Worm (Caenorhabditis elegans) whole organism, L3 larva: ENCODE results near the gene cank-26.

Source experiments
- R02D3.7 ChIP-seq: fragments of 150-350 bp; optimal IDR thresholded peaks from 2 replicates; lab custom pipeline; 2014; ENCODE audit warnings: missing biosample characterization, missing genetic modification characterization
- ZK546.5 ChIP-seq: sonication (generic microtip); optimal IDR thresholded peaks from 2 replicates; lab custom pipeline; 2017; ENCODE audit warnings: missing biosample characterization, missing genetic modification characterization
- ama-1 ChIP-seq: fragments of 150-350 bp; optimal IDR thresholded peaks from 2 replicates; lab custom pipeline; 2018
- ceh-16 ChIP-seq: sonication (generic microtip); optimal IDR thresholded peaks from 2 replicates; lab custom pipeline; 2017; ENCODE audit warnings: missing biosample characterization, missing genetic modification characterization
- ceh-28 ChIP-seq: fragments of 150-350 bp; optimal IDR thresholded peaks from 2 replicates; lab custom pipeline; 2014; ENCODE audit warnings: missing biosample characterization, missing genetic modification reagents, missing genetic modification characterization
- egl-5 ChIP-seq: fragments of 150-350 bp; optimal IDR thresholded peaks from 2 replicates; lab custom pipeline; 2017; ENCODE audit warnings: missing biosample characterization, missing genetic modification reagents, missing genetic modification characterization, inconsistent platforms
- elt-1 ChIP-seq: fragments of 150-350 bp; optimal IDR thresholded peaks from 2 replicates; lab custom pipeline; 2014; ENCODE audit warnings: missing biosample characterization, missing genetic modification characterization
- elt-2 ChIP-seq: sonication (generic microtip); optimal IDR thresholded peaks from 2 replicates; lab custom pipeline; 2016; ENCODE audit warnings: missing genetic modification reagents, mild to moderate bottlenecking, missing genetic modification characterization, missing compliant biosample characterization
- eor-1 ChIP-seq, 2 experiments: fragments of 150-350 bp; optimal IDR thresholded peaks; 2 replicates each; lab custom pipeline; 2014 to 2018; ENCODE audit warnings: missing biosample characterization in 2 of 2, missing genetic modification characterization in 2 of 2
- fkh-10 ChIP-seq: sonication (generic microtip); optimal IDR thresholded peaks from 2 replicates; lab custom pipeline; 2017; ENCODE audit warnings: missing biosample characterization, missing genetic modification reagents, missing genetic modification characterization
- fkh-2 ChIP-seq: fragments of 150-350 bp; optimal IDR thresholded peaks from 2 replicates; lab custom pipeline; 2014; ENCODE audit warnings: missing biosample characterization, missing genetic modification reagents, missing genetic modification characterization
- fos-1 ChIP-seq: fragments of 150-350 bp; optimal IDR thresholded peaks from 2 replicates; lab custom pipeline; 2014; ENCODE audit warnings: missing biosample characterization, missing genetic modification characterization
- hmg-11 ChIP-seq: sonication (generic microtip); optimal IDR thresholded peaks from 2 replicates; lab custom pipeline; 2016; ENCODE audit warnings: missing genetic modification characterization, missing compliant biosample characterization
- jun-1 ChIP-seq: fragments of 150-350 bp; optimal IDR thresholded peaks from 2 replicates; lab custom pipeline; 2014; ENCODE audit warnings: missing biosample characterization, missing genetic modification reagents, missing genetic modification characterization
- lin-15B ChIP-seq: fragments of 150-350 bp; optimal IDR thresholded peaks from 2 replicates; lab custom pipeline; 2014; ENCODE audit warnings: missing biosample characterization, missing genetic modification characterization
- lin-39 ChIP-seq: fragments of 150-350 bp; optimal IDR thresholded peaks from 2 replicates; lab custom pipeline; 2018; ENCODE audit warnings: missing biosample characterization, missing genetic modification reagents, missing genetic modification characterization
- lsy-12 ChIP-seq: sonication (generic microtip); optimal IDR thresholded peaks from 2 replicates; lab custom pipeline; 2016; ENCODE audit warnings: mild to moderate bottlenecking, missing genetic modification characterization, missing compliant biosample characterization
- mdl-1 ChIP-seq: fragments of 150-350 bp; optimal IDR thresholded peaks from 2 replicates; lab custom pipeline; 2014; ENCODE audit warnings: missing biosample characterization, missing genetic modification characterization
- mml-1 ChIP-seq: fragments of 150-350 bp; sonication (generic microtip); optimal IDR thresholded peaks from 3 replicates; lab custom pipeline; 2014; ENCODE audit warnings: missing biosample characterization, missing genetic modification characterization
- nfya-1 ChIP-seq: sonication (generic microtip); optimal IDR thresholded peaks from 2 replicates; lab custom pipeline; 2017; ENCODE audit warnings: missing genetic modification characterization, mild to moderate bottlenecking, missing compliant biosample characterization, antibody characterized with exemption, moderate library complexity; ENCODE audit not compliant: insufficient read depth
- nhr-11 ChIP-seq: fragments of 150-350 bp; optimal IDR thresholded peaks from 2 replicates; lab custom pipeline; 2014; ENCODE audit warnings: missing biosample characterization, missing genetic modification characterization
- nhr-23 ChIP-seq: fragments of 150-350 bp; optimal IDR thresholded peaks from 2 replicates; lab custom pipeline; 2014; ENCODE audit warnings: missing biosample characterization, missing genetic modification reagents, missing genetic modification characterization
- nhr-25 ChIP-seq: sonication (generic microtip); optimal IDR thresholded peaks from 2 replicates; lab custom pipeline; 2017; ENCODE audit warnings: missing biosample characterization, missing genetic modification characterization
- nhr-28 ChIP-seq: fragments of 150-350 bp; optimal IDR thresholded peaks from 2 replicates; lab custom pipeline; 2014; ENCODE audit warnings: missing biosample characterization, missing genetic modification characterization
- nhr-76 ChIP-seq: fragments of 150-350 bp; sonication (generic microtip); optimal IDR thresholded peaks from 5 replicates; lab custom pipeline; 2014; ENCODE audit warnings: missing biosample characterization, missing genetic modification characterization
- nhr-77 ChIP-seq: fragments of 150-350 bp; optimal IDR thresholded peaks from 2 replicates; lab custom pipeline; 2014; ENCODE audit warnings: missing biosample characterization, missing genetic modification characterization
- pha-4 ChIP-seq: fragments of 150-350 bp; optimal IDR thresholded peaks from 2 replicates; lab custom pipeline; 2014; ENCODE audit warnings: missing biosample characterization, missing genetic modification reagents, missing genetic modification characterization
- sea-2 ChIP-seq: fragments of 150-350 bp; sonication (generic microtip); optimal IDR thresholded peaks from 4 replicates; lab custom pipeline; 2014; ENCODE audit warnings: missing biosample characterization, missing genetic modification reagents, missing genetic modification characterization
- skn-1 ChIP-seq: fragments of 150-350 bp; optimal IDR thresholded peaks from 2 replicates; lab custom pipeline; 2014; ENCODE audit warnings: missing biosample characterization, missing genetic modification characterization
- tbx-2 ChIP-seq: sonication (generic microtip); optimal IDR thresholded peaks from 2 replicates; lab custom pipeline; 2016; ENCODE audit warnings: mild to moderate bottlenecking, missing genetic modification characterization, missing compliant biosample characterization
- unc-39 ChIP-seq: sonication (generic microtip); optimal IDR thresholded peaks from 4 replicates; lab custom pipeline; 2017; ENCODE audit warnings: missing biosample characterization, missing genetic modification characterization
- unc-62 ChIP-seq: fragments of 150-350 bp; sonication (generic microtip); optimal IDR thresholded peaks from 4 replicates; lab custom pipeline; 2014; ENCODE audit warnings: missing biosample characterization, missing genetic modification reagents, missing genetic modification characterization
- zag-1 ChIP-seq: fragments of 150-350 bp; optimal IDR thresholded peaks from 2 replicates; lab custom pipeline; 2014; ENCODE audit warnings: missing biosample characterization, missing genetic modification characterization
- ztf-11 ChIP-seq: fragments of 150-350 bp; optimal IDR thresholded peaks from 2 replicates; lab custom pipeline; 2014; ENCODE audit warnings: missing biosample characterization, missing genetic modification characterization
- ztf-4 ChIP-seq: fragments of 150-350 bp; optimal IDR thresholded peaks from 2 replicates; lab custom pipeline; 2014; ENCODE audit warnings: missing biosample characterization, missing genetic modification characterization

Gene cank-26

DNA sequence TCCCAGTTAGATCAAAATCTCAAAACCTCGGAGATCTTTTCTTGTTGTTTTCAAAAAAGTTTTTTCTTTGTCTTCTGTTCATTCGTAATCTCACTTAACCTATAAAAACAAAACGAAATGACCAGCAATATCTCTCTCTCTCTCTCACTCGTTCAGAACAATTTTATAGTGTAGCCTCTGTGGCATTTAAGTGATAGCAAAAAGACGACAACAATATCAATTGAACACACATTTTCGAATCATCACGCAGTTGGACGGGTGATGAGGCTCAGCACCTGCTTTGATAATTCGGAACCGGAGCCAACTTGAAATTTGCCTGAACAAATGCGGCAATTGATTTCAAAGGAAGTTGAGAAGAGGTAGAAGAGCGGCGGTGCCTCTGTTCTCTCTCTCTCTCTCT is 22.5 kb downstream of the cank-26 start:
- TF ChIP-seq nhr-23 (tag; lab: Kevin White, UChicago), result no peak
- no peak for TF ChIP-seq unc-39 (tag; lab: Kevin White, UChicago)

DNA sequence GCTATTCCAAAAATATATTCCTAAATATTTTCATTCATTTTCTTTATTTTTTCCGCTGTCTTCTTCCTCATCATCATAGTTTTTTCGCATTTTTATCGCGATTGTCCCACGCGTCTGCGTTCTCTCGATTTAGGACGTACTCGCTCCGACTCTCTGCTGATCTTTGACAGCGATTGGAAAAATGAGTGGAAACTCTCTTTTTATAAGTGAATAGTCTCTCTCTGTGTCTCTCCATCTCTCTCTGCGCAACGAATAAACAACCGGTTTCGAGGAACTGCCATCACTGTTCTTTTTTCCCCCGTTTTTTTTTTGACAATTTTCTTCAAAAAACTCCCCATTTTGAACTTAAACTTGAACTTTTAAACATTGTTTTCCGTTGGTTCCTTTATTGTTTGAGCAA is 23.5 kb downstream of the cank-26 start:
- peak; percentile 72 for TF ChIP-seq pha-4 (tag; lab: Kevin White, UChicago)
- TF ChIP-seq nhr-25 (tag; lab: Kevin White, UChicago), result peak; percentile 54
- no peak for TF ChIP-seq unc-39 (tag; lab: Kevin White, UChicago)
- TF ChIP-seq nfya-1 (tag; lab: Kevin White, UChicago), result peak; percentile 40
- peak; percentile 55 for TF ChIP-seq elt-1 (tag; lab: Kevin White, UChicago)
- TF ChIP-seq nhr-23 (tag; lab: Kevin White, UChicago), result peak; percentile 62

DNA sequence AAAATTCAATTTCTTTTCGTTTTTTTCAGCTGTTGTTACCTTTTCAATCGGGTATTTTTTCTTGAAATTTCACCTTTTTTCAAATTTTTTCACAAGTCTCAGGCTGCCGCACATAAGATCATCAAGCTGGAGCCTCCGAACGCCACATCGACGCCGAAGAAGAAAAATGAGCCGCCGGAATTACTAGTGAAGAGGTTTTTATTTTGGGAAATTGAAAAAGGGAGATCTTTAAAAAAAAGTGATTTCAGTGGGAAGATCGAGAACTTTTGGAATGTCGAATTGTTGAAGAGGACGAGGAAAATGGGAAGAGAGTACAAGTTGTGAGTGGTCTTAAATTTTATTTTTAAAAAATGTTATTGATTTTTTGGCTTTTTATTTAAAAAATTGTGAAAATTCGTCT is 24.8 kb downstream of the cank-26 start, which contains the start of gene sea-2:
TSS of gene sea-2 (plus strand) at position 301 of the 400 bp plus-strand sequence.
- no peak for TF ChIP-seq fos-1 (tag; lab: Kevin White, UChicago)
- no peak for TF ChIP-seq nhr-25 (tag; lab: Kevin White, UChicago)
- TF ChIP-seq zag-1 (tag; lab: Kevin White, UChicago), result no peak
- TF ChIP-seq nfya-1 (tag; lab: Kevin White, UChicago), result no peak
- no peak for TF ChIP-seq ceh-16 (tag; lab: Kevin White, UChicago)
- no peak for TF ChIP-seq elt-1 (tag; lab: Kevin White, UChicago)
- TF ChIP-seq egl-5 (tag; lab: Kevin White, UChicago), result no peak
- TF ChIP-seq nhr-28, result no peak
- no peak for TF ChIP-seq fkh-10
- no peak for TF ChIP-seq tbx-2 (tag; lab: Kevin White, UChicago)
- TF ChIP-seq hmg-11 (tag; lab: Kevin White, UChicago), result no peak
- TF ChIP-seq unc-62 (GFP tag; lab: Kevin White, UChicago), result no peak
- TF ChIP-seq nhr-76 (tag; lab: Kevin White, UChicago), result no peak
- TF ChIP-seq lsy-12 (tag; lab: Kevin White, UChicago), result no peak

DNA sequence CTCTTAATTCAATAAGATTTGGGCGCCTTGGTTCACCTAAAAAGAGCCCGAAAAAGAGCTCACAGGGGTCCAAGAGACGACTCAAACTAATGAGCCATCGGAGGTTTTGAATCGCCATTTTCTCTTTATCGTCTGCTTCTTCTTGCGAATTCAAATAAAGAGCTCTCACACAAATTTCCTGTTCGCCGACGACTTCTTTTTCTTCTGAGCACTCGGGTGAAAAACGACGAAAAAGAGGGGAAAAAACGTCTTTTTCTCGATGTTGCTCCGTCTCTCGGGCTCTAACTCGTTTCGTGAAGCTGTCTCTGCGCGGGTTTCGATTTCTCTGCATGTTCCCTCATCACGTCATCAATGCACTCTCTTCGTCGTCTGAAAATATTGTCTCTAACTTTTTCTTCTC is 26.4 kb downstream of the cank-26 start:
- TF ChIP-seq ztf-4 (tag; lab: Kevin White, UChicago) (no peak), nfya-1 (tag; lab: Kevin White, UChicago) (peak; percentile 35), lin-39 (tag; lab: Kevin White, UChicago) (peak; percentile 28), hmg-11 (tag; lab: Kevin White, UChicago) (peak; percentile 15)

- TF ChIP-seq nfya-1 (tag; lab: Kevin White, UChicago), result peak; percentile 83
- no peak for TF ChIP-seq nhr-77 (tag; lab: Kevin White, UChicago)
Observed at ce11 chrII:3947404-3947803, 27.5 kb downstream of the cank-26 start.

DNA sequence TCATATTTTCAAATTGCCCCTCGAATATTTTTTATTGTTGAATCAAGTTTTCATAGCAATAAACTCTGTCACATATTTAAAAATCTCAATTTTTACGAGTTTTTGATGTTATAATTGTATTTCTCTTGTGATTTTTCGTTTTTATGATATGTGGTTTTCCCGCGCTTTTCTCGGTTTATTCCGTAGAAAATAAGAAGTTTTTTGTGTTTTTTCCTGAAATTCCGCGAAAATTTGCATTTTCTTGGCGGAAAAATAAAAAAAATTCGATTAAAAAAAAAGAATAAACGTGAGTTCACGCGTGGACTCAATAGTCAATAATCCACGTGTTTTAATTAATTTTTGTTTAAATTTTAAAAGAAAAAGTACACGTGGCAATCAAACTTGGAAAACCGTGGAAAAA is 38.9 kb downstream of the cank-26 start:
- TF ChIP-seq eor-1 (tag; optimal IDR thresholded peaks at IDR 0.05; lab: Kevin White, UChicago), result no peak
- TF ChIP-seq fos-1 (tag; lab: Kevin White, UChicago), result no peak
- TF ChIP-seq ztf-11 (tag; lab: Kevin White, UChicago), result no peak
- no peak for TF ChIP-seq jun-1
- no peak for TF ChIP-seq fkh-2 (tag; lab: Kevin White, UChicago)
- no peak for TF ChIP-seq ztf-4 (tag; lab: Kevin White, UChicago)
- no peak for TF ChIP-seq hmg-11 (tag; lab: Kevin White, UChicago)
- TF ChIP-seq skn-1 (tag; lab: Kevin White, UChicago), result no peak

- TF ChIP-seq ceh-28 (tag; lab: Kevin White, UChicago), result no peak
- no peak for TF ChIP-seq elt-1 (tag; lab: Kevin White, UChicago)
- TF ChIP-seq R02D3.7 (tag; lab: Kevin White, UChicago), result no peak
- TF ChIP-seq lin-15B, result no peak
- no peak for TF ChIP-seq nhr-11
- TF ChIP-seq egl-5 (tag; lab: Kevin White, UChicago), result no peak
- TF ChIP-seq nhr-76 (tag; lab: Kevin White, UChicago), result no peak
- TF ChIP-seq ZK546.5, result no peak
- no peak for TF ChIP-seq sea-2 (GFP tag; lab: Kevin White, UChicago)
- no peak for TF ChIP-seq fkh-2 (tag; lab: Kevin White, UChicago)
- no peak for TF ChIP-seq ceh-16 (tag; lab: Kevin White, UChicago)
- no peak for TF ChIP-seq tbx-2 (tag; lab: Kevin White, UChicago)
- no peak for TF ChIP-seq elt-2
- no peak for TF ChIP-seq nhr-28
- TF ChIP-seq ama-1 (lab: Kevin White, UChicago), result no peak
- no peak for TF ChIP-seq lsy-12 (tag; lab: Kevin White, UChicago)
- TF ChIP-seq mml-1 (tag; lab: Kevin White, UChicago), result no peak
- TF ChIP-seq nhr-25 (tag; lab: Kevin White, UChicago), result no peak
- no peak for TF ChIP-seq zag-1 (tag; lab: Kevin White, UChicago)
- TF ChIP-seq mdl-1 (tag; lab: Kevin White, UChicago), result no peak
Observed at ce11 chrII:3935098-3935497, 39.8 kb downstream of the cank-26 start.
